Worm (Caenorhabditis elegans) whole organism, L2 larva: ENCODE results near the gene mrpl-16.

ENCODE experiments used
- F13H6.1 ChIP-seq: sonication (generic microtip); optimal IDR thresholded peaks from 2 replicates; lab custom pipeline; 2016; ENCODE audit warnings: missing genetic modification characterization, missing compliant biosample characterization
- elt-1 ChIP-seq: fragments of 150-350 bp; optimal IDR thresholded peaks from 2 replicates; lab custom pipeline; 2014; ENCODE audit warnings: missing biosample characterization, missing genetic modification characterization
- fos-1 ChIP-seq: fragments of 150-350 bp; optimal IDR thresholded peaks from 2 replicates; lab custom pipeline; 2014; ENCODE audit warnings: missing biosample characterization, missing genetic modification characterization
- nhr-77 ChIP-seq: fragments of 150-350 bp; optimal IDR thresholded peaks from 2 replicates; lab custom pipeline; 2014; ENCODE audit warnings: missing biosample characterization, missing genetic modification characterization
- zag-1 ChIP-seq: fragments of 150-350 bp; optimal IDR thresholded peaks from 2 replicates; lab custom pipeline; 2014; ENCODE audit warnings: missing biosample characterization, missing genetic modification characterization
- ztf-4 ChIP-seq: fragments of 150-350 bp; optimal IDR thresholded peaks from 2 replicates; lab custom pipeline; 2014; ENCODE audit warnings: missing biosample characterization, missing genetic modification characterization

- TF ChIP-seq nhr-77 (tag; lab: Kevin White, UChicago) (no peak), ztf-4 (tag; lab: Kevin White, UChicago) (no peak), elt-1 (no peak), zag-1 (tag; lab: Kevin White, UChicago) (no peak), fos-1 (no peak), F13H6.1 (tag; lab: Kevin White, UChicago) (peak; percentile 29)
Measured at ce11 chrIII:4723922-4724321, 19.7 kb downstream of the mrpl-16 start.
